Worm (Caenorhabditis elegans): ENCODE measurements around the gene W05E10.1.

Gene W05E10.1

ce11 chrV:11644166-11644565, 47.3 kb downstream of the W05E10.1 start, which contains the start of gene bir-1 (continued):
- peak; percentile 54 for TF ChIP-seq unc-42 (tag; optimal IDR thresholded peaks at IDR 0.05)
- TF ChIP-seq ets-4 (tag; optimal IDR thresholded peaks at IDR 0.05): peak; percentile 86
- TF ChIP-seq tbx-7 (tag; optimal IDR thresholded peaks at IDR 0.05): peak; percentile 73
- TF ChIP-seq ceh-18 (tag; optimal IDR thresholded peaks at IDR 0.05): peak; percentile 33
- peak; percentile 93 for TF ChIP-seq ceh-2 (tag; optimal IDR thresholded peaks at IDR 0.05)
- peak; percentile 26 for TF ChIP-seq ceh-14 (tag; optimal IDR thresholded peaks at IDR 0.05)
- TF ChIP-seq zip-5 (tag; optimal IDR thresholded peaks at IDR 0.05): peak; percentile 48
- no peak for TF ChIP-seq pha-2 (tag; optimal IDR thresholded peaks at IDR 0.05)
- no peak for TF ChIP-seq pax-1 (tag; optimal IDR thresholded peaks at IDR 0.05)
- peak; percentile 94 for TF ChIP-seq ceh-31 (tag; optimal IDR thresholded peaks at IDR 0.05)

- TF ChIP-seq ref-2 (tag; optimal IDR thresholded peaks at IDR 0.05): peak; percentile 32
- peak; percentile 79 for TF ChIP-seq ceh-18 (tag; optimal IDR thresholded peaks at IDR 0.05)
- TF ChIP-seq nfya-1 (tag; optimal IDR thresholded peaks at IDR 0.05): peak; percentile 45
- no peak for TF ChIP-seq unc-55 (GFP tag; optimal IDR thresholded peaks at IDR 0.05)
- peak; percentile 79 for TF ChIP-seq ceh-31 (tag; optimal IDR thresholded peaks at IDR 0.05)
- TF ChIP-seq ceh-19 (GFP tag; optimal IDR thresholded peaks at IDR 0.05): peak; percentile 33
- peak; percentile 14 for TF ChIP-seq pat-9 (tag; optimal IDR thresholded peaks at IDR 0.05)
- no peak for TF ChIP-seq fkh-6 (tag; optimal IDR thresholded peaks at IDR 0.05)
- TF ChIP-seq gmeb-2 (tag; optimal IDR thresholded peaks at IDR 0.05): no peak
- TF ChIP-seq hlh-6 (tag; optimal IDR thresholded peaks at IDR 0.05): peak; percentile 51
- peak; percentile 11 for TF ChIP-seq C08G9.2 (tag; optimal IDR thresholded peaks at IDR 0.05)
- TF ChIP-seq tbx-2 (tag; optimal IDR thresholded peaks at IDR 0.05): peak; percentile 48
- peak; percentile 89 for TF ChIP-seq ceh-14 (tag; optimal IDR thresholded peaks at IDR 0.05)
- no peak for TF ChIP-seq hlh-30 (tag; optimal IDR thresholded peaks at IDR 0.05; ENCODE audit: insufficient read depth)
- peak; percentile 98 for TF ChIP-seq unc-42 (tag; optimal IDR thresholded peaks at IDR 0.05)
- TF ChIP-seq ttx-3 (tag; optimal IDR thresholded peaks at IDR 0.05): peak; percentile 34
Measured at ce11 chrV:11641298-11641787, 50.1 kb downstream of the W05E10.1 start.

Data from whole organism, late embryonic.